Fruit fly (Drosophila melanogaster) Kc167 (cell line): ENCODE measurements around the gene CG42537.

ENCODE experiments used
- Myc ChIP-seq: fragments of >200 bp; optimal IDR thresholded peaks from 2 replicates; lab custom pipeline; 2017; ENCODE audit warnings: missing external identifiers
- Sin3A ChIP-seq: fragments of >200 bp; optimal IDR thresholded peaks from 2 replicates; lab custom pipeline; 2018; ENCODE audit warnings: missing external identifiers
- h ChIP-seq: fragments of >200 bp; optimal IDR thresholded peaks from 3 replicates; lab custom pipeline; 2018; ENCODE audit warnings: missing external identifiers
- insv ChIP-seq: fragments of >200 bp; optimal IDR thresholded peaks from 3 replicates; lab custom pipeline; 2018; ENCODE audit warnings: missing external identifiers
- psq ChIP-seq: fragments of >200 bp; optimal IDR thresholded peaks from 2 replicates; lab custom pipeline; 2017; ENCODE audit warnings: missing external identifiers
- ttk ChIP-seq: sonication (Bioruptor generic); optimal IDR thresholded peaks from 2 replicates; lab custom pipeline; 2017; ENCODE audit warnings: missing external identifiers

dm6 chr3R:6354408-6354807, 23.2 kb upstream of the CG42537 start:
- TF ChIP-seq Myc (lab: Kevin White, UChicago) (no peak), psq (lab: Kevin White, UChicago) (no peak), Sin3A (lab: Kevin White, UChicago) (no peak), h (lab: Kevin White, UChicago) (no peak), ttk (no peak), insv (no peak)
